Fruit fly (Drosophila melanogaster): Measurements from ENCODE around the gene AhcyL2.

The AhcyL2 gene

dm6 chr3R:16983001-16983400, 1.0 kb upstream of the AhcyL2 start:
- TF ChIP-seq Myc (optimal IDR thresholded peaks at IDR 0.05): no peak
- TF ChIP-seq psq (optimal IDR thresholded peaks at IDR 0.05): no peak
- TF ChIP-seq insv (optimal IDR thresholded peaks at IDR 0.05): no peak
- TF ChIP-seq h (optimal IDR thresholded peaks at IDR 0.05): no peak
- no peak for TF ChIP-seq ttk (optimal IDR thresholded peaks at IDR 0.05)
- TF ChIP-seq Sin3A (optimal IDR thresholded peaks at IDR 0.05): no peak

- TF ChIP-seq insv (optimal IDR thresholded peaks at IDR 0.05): no peak
- no peak for TF ChIP-seq ttk (optimal IDR thresholded peaks at IDR 0.05)
- no peak for TF ChIP-seq h (optimal IDR thresholded peaks at IDR 0.05)
- TF ChIP-seq Myc (optimal IDR thresholded peaks at IDR 0.05): no peak
- TF ChIP-seq psq (optimal IDR thresholded peaks at IDR 0.05): no peak
- no peak for TF ChIP-seq Sin3A (optimal IDR thresholded peaks at IDR 0.05)
These were observed 867 bp downstream of the AhcyL2 start for dm6 chr3R:16980958-16981623.

DNA sequence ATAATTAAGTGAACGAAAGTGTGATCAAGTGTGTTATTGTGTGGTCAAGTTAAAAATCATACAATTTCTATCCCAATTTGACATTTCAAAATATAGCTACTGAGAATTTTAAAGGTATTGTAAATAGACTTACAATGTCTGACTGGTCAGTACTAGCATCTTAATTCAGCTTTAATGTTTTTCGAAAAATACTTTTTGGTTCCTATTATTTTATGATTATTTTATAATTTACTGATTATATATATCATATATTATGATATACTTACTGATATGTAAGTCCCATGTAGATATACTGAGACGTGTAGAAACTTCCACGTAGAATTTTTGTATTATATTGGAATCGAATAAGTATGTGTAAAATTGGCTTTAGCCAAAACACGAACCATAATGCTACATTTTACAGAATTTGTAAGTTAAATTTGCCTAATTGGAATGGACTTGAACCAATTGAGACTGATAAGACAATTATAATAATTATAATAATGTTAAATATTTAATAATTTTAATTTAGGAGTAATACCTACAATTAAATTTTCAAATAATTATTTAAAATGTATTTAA, 4.1 kb downstream of the AhcyL2 start, which contains the start of gene Actn3:
Actn3 (minus strand) TSS at position 51 of the 561 bp plus-strand sequence.
- TF ChIP-seq h (optimal IDR thresholded peaks at IDR 0.05) (no peak), insv (optimal IDR thresholded peaks at IDR 0.05) (no peak), ttk (optimal IDR thresholded peaks at IDR 0.05) (no peak), psq (optimal IDR thresholded peaks at IDR 0.05) (no peak), Sin3A (optimal IDR thresholded peaks at IDR 0.05) (no peak), Myc (optimal IDR thresholded peaks at IDR 0.05) (no peak)

- TF ChIP-seq Sin3A (optimal IDR thresholded peaks at IDR 0.05) (no peak), psq (optimal IDR thresholded peaks at IDR 0.05) (no peak), h (optimal IDR thresholded peaks at IDR 0.05) (no peak), insv (optimal IDR thresholded peaks at IDR 0.05) (no peak), Myc (optimal IDR thresholded peaks at IDR 0.05) (no peak), ttk (optimal IDR thresholded peaks at IDR 0.05) (no peak)
These were observed 7.1 kb downstream of the AhcyL2 start, which contains the start of gene VhaM9.7-d for dm6 chr3R:16974904-16975303. VhaM9.7-d (plus strand) TSS chr3R:16975204.

- TF ChIP-seq psq (optimal IDR thresholded peaks at IDR 0.05): no peak
- no peak for TF ChIP-seq insv (optimal IDR thresholded peaks at IDR 0.05)
- TF ChIP-seq Myc (optimal IDR thresholded peaks at IDR 0.05): no peak
- no peak for TF ChIP-seq Sin3A (optimal IDR thresholded peaks at IDR 0.05)
- TF ChIP-seq h (optimal IDR thresholded peaks at IDR 0.05): no peak
- TF ChIP-seq ttk (optimal IDR thresholded peaks at IDR 0.05): no peak
These were observed 9.4 kb downstream of the AhcyL2 start for dm6 chr3R:16972575-16972974.

dm6 chr3R:16972136-16972535, 9.8 kb downstream of the AhcyL2 start, which contains the start of gene Abd-B:
Abd-B (minus strand) TSS chr3R:16972236.
- TF ChIP-seq Sin3A (optimal IDR thresholded peaks at IDR 0.05) (no peak), psq (optimal IDR thresholded peaks at IDR 0.05) (no peak), ttk (optimal IDR thresholded peaks at IDR 0.05) (no peak), insv (optimal IDR thresholded peaks at IDR 0.05) (no peak), h (optimal IDR thresholded peaks at IDR 0.05) (no peak), Myc (optimal IDR thresholded peaks at IDR 0.05) (no peak)

- TF ChIP-seq Myc (optimal IDR thresholded peaks at IDR 0.05) (no peak), ttk (optimal IDR thresholded peaks at IDR 0.05) (no peak), psq (optimal IDR thresholded peaks at IDR 0.05) (no peak), Sin3A (optimal IDR thresholded peaks at IDR 0.05) (no peak), insv (optimal IDR thresholded peaks at IDR 0.05) (no peak), h (optimal IDR thresholded peaks at IDR 0.05) (no peak)
These were observed 12.3 kb downstream of the AhcyL2 start for dm6 chr3R:16969361-16970355.

DNA sequence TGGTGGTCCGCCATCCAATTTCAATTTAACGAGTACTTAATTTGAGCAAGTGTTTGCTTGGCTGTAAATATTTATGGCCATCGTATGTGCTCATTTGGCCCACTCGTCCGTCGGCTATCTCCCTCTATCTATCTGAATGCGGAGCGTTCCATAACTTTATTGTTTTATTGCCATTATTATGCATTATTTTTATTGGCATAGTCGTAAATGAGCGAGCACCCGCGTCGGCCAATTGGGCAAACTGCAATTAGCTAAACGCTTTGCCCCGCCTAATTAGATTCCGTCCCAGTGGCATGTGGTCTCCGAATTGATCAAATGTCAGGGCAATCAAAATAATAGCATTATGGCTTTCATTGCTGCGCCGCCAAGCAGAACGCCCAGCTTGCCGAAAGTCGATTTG, 19.7 kb downstream of the AhcyL2 start:
- TF ChIP-seq Myc (optimal IDR thresholded peaks at IDR 0.05) (no peak), Sin3A (optimal IDR thresholded peaks at IDR 0.05) (no peak), ttk (optimal IDR thresholded peaks at IDR 0.05) (no peak), psq (optimal IDR thresholded peaks at IDR 0.05) (no peak), h (optimal IDR thresholded peaks at IDR 0.05) (no peak)

- TF ChIP-seq psq (optimal IDR thresholded peaks at IDR 0.05): no peak
- TF ChIP-seq Sin3A (optimal IDR thresholded peaks at IDR 0.05): no peak
- no peak for TF ChIP-seq insv (optimal IDR thresholded peaks at IDR 0.05)
- TF ChIP-seq h (optimal IDR thresholded peaks at IDR 0.05): no peak
- TF ChIP-seq ttk (optimal IDR thresholded peaks at IDR 0.05): no peak
- TF ChIP-seq Myc (optimal IDR thresholded peaks at IDR 0.05): no peak
These were observed 21.7 kb downstream of the AhcyL2 start for dm6 chr3R:16960219-16960618.

DNA sequence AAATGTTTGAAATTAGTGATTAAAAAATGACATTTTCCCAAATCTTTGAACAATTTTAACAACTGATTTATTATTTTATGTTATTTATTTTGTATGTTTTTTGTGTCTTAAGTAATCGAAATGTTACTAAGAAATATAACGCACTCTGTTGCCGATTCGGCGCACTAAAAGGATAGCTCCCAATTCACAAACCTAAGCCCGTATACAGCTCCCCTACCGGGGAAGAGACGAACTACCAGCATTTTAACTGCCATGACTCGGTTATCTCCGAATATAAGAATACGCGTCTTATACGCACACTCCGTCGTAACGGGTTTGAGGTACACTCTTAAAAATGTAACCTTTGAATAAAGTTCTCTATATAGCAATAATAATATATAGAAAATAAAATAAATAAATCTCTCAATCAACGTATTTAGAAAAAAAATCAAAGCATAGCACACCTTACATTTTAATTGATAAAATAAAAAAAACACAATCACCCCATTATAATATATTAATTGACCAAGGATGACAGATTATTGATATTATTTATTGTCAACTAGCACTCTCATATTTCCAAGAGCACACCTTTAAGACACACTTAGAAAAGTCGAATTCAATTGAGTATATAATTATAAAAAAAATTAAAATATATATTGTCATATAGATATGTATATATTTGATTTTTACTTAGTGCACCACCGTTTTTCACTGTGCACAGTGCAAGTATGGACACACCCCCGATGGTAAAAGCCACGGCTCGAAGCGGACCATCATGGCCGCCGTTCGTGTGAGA, 24.0 kb downstream of the AhcyL2 start:
- no peak for TF ChIP-seq insv (optimal IDR thresholded peaks at IDR 0.05)
- no peak for TF ChIP-seq Sin3A (optimal IDR thresholded peaks at IDR 0.05)
- no peak for TF ChIP-seq psq (optimal IDR thresholded peaks at IDR 0.05)
- TF ChIP-seq h (optimal IDR thresholded peaks at IDR 0.05): no peak
- no peak for TF ChIP-seq ttk (optimal IDR thresholded peaks at IDR 0.05)
- TF ChIP-seq Myc (optimal IDR thresholded peaks at IDR 0.05): no peak

dm6 chr3R:16954423-16954822, 27.5 kb downstream of the AhcyL2 start:
- TF ChIP-seq ttk (optimal IDR thresholded peaks at IDR 0.05): no peak
- TF ChIP-seq insv (optimal IDR thresholded peaks at IDR 0.05): no peak

Measured in Kc167 (cell line).